Worm (Caenorhabditis elegans) whole organism, mixed stage, embryonic: ENCODE data around the gene B0244.6.

Experiments
- M03D4.4 ChIP-seq: sonication (generic microtip); optimal IDR thresholded peaks from 2 replicates; lab custom pipeline; 2017; ENCODE audit warnings: mild to moderate bottlenecking, missing genetic modification characterization, missing compliant biosample characterization
- bed-3 ChIP-seq: fragments of 200-800 bp; sonication (Bioruptor generic); optimal IDR thresholded peaks from 3 replicates; lab custom pipeline; 2018; ENCODE audit warnings: mild to moderate bottlenecking, missing genetic modification characterization, moderate library complexity, missing compliant biosample characterization
- blmp-1 ChIP-seq: fragments of 150-350 bp; optimal IDR thresholded peaks from 2 replicates; lab custom pipeline; 2014; ENCODE audit warnings: missing biosample characterization, missing genetic modification characterization
- ceh-39 ChIP-seq: fragments of 150-350 bp; optimal IDR thresholded peaks from 2 replicates; lab custom pipeline; 2014; ENCODE audit warnings: missing biosample characterization, missing genetic modification characterization
- ceh-43 ChIP-seq: fragments of 200-800 bp; sonication (Bioruptor generic); optimal IDR thresholded peaks from 2 replicates; lab custom pipeline; 2018; ENCODE audit warnings: mild to moderate bottlenecking, missing genetic modification characterization, moderate library complexity, missing compliant biosample characterization
- ces-1 ChIP-seq: fragments of 150-350 bp; optimal IDR thresholded peaks from 2 replicates; lab custom pipeline; 2014; ENCODE audit warnings: missing biosample characterization, missing genetic modification reagents, missing genetic modification characterization
- cnd-1 ChIP-seq: fragments of 200-800 bp; sonication (Bioruptor generic); optimal IDR thresholded peaks from 2 replicates; lab custom pipeline; 2018; ENCODE audit warnings: mild to moderate bottlenecking, missing genetic modification characterization, missing compliant biosample characterization
- elt-3 ChIP-seq: fragments of 150-350 bp; optimal IDR thresholded peaks from 2 replicates; lab custom pipeline; 2014; ENCODE audit warnings: missing biosample characterization, missing genetic modification characterization
- flh-1 ChIP-seq: fragments of 200-800 bp; sonication (Bioruptor generic); optimal IDR thresholded peaks from 2 replicates; lab custom pipeline; 2018; ENCODE audit warnings: mild to moderate bottlenecking, missing genetic modification characterization, moderate library complexity, missing compliant biosample characterization
- ham-2 ChIP-seq: fragments of 200-800 bp; sonication (Bioruptor generic); optimal IDR thresholded peaks from 2 replicates; lab custom pipeline; 2018; ENCODE audit warnings: mild to moderate bottlenecking, missing genetic modification characterization, missing compliant biosample characterization
- hlh-1 ChIP-seq: fragments of 150-350 bp; optimal IDR thresholded peaks from 2 replicates; lab custom pipeline; 2014; ENCODE audit warnings: missing biosample characterization, missing genetic modification reagents, missing genetic modification characterization
- lin-13 ChIP-seq: fragments of 150-350 bp; optimal IDR thresholded peaks from 2 replicates; lab custom pipeline; 2014; ENCODE audit warnings: missing biosample characterization, missing genetic modification characterization
- lin-32 ChIP-seq: fragments of 200-800 bp; sonication (Bioruptor generic); optimal IDR thresholded peaks from 2 replicates; lab custom pipeline; 2018; ENCODE audit warnings: mild to moderate bottlenecking, missing genetic modification characterization, missing compliant biosample characterization
- lsy-2 ChIP-seq: fragments of 150-350 bp; optimal IDR thresholded peaks from 2 replicates; lab custom pipeline; 2014; ENCODE audit warnings: missing biosample characterization, missing genetic modification characterization
- mab-5 ChIP-seq: fragments of 150-350 bp; optimal IDR thresholded peaks from 2 replicates; lab custom pipeline; 2014; ENCODE audit warnings: missing biosample characterization, missing genetic modification characterization
- mep-1 ChIP-seq: fragments of 150-350 bp; optimal IDR thresholded peaks from 2 replicates; lab custom pipeline; 2017; ENCODE audit warnings: missing biosample characterization, missing genetic modification reagents, missing genetic modification characterization, inconsistent platforms
- mls-2 ChIP-seq: sonication (generic microtip); optimal IDR thresholded peaks from 2 replicates; lab custom pipeline; 2016; ENCODE audit warnings: mild to moderate bottlenecking, missing genetic modification characterization, moderate library complexity, missing compliant biosample characterization
- nhr-12 ChIP-seq: fragments of 150-350 bp; optimal IDR thresholded peaks from 2 replicates; lab custom pipeline; 2014; ENCODE audit warnings: missing biosample characterization, missing genetic modification characterization
- nhr-2 ChIP-seq: fragments of 150-350 bp; optimal IDR thresholded peaks from 2 replicates; lab custom pipeline; 2014; ENCODE audit warnings: missing biosample characterization, missing genetic modification characterization
- nhr-237 ChIP-seq: fragments of 150-350 bp; optimal IDR thresholded peaks from 2 replicates; lab custom pipeline; 2014; ENCODE audit warnings: missing biosample characterization, missing genetic modification characterization
- nhr-28 ChIP-seq: fragments of 150-350 bp; optimal IDR thresholded peaks from 2 replicates; lab custom pipeline; 2014; ENCODE audit warnings: missing biosample characterization, missing genetic modification characterization
- nhr-76 ChIP-seq: sonication (generic microtip); optimal IDR thresholded peaks from 2 replicates; lab custom pipeline; 2017; ENCODE audit warnings: missing biosample characterization, missing genetic modification characterization
- pha-4 ChIP-seq: fragments of 150-350 bp; optimal IDR thresholded peaks from 2 replicates; lab custom pipeline; 2018; ENCODE audit warnings: missing biosample characterization, missing genetic modification reagents, missing genetic modification characterization
- snpc-4 ChIP-seq: fragments of 150-350 bp; optimal IDR thresholded peaks from 2 replicates; lab custom pipeline; 2014; ENCODE audit warnings: missing biosample characterization, missing genetic modification characterization
- sptf-1 ChIP-seq: sonication (generic microtip); optimal IDR thresholded peaks from 2 replicates; lab custom pipeline; 2017; ENCODE audit warnings: mild to moderate bottlenecking, missing genetic modification characterization, moderate library complexity, missing compliant biosample characterization
- tbx-8 ChIP-seq: fragments of 200-800 bp; sonication (Bioruptor generic); optimal IDR thresholded peaks from 2 replicates; lab custom pipeline; 2018; ENCODE audit warnings: mild to moderate bottlenecking, missing genetic modification characterization, moderate library complexity, missing compliant biosample characterization
- unc-120 ChIP-seq: sonication (generic microtip); optimal IDR thresholded peaks from 2 replicates; lab custom pipeline; 2017; ENCODE audit warnings: missing genetic modification characterization, missing compliant biosample characterization; ENCODE audit not compliant: poor library complexity, severe bottlenecking
- unc-39 ChIP-seq: fragments of 150-350 bp; optimal IDR thresholded peaks from 2 replicates; lab custom pipeline; 2014; ENCODE audit warnings: missing biosample characterization, missing genetic modification characterization
- unc-62 ChIP-seq: fragments of 150-350 bp; optimal IDR thresholded peaks from 2 replicates; lab custom pipeline; 2014; ENCODE audit warnings: missing biosample characterization, missing genetic modification reagents, missing genetic modification characterization
- zip-8 ChIP-seq: fragments of 150-350 bp; optimal IDR thresholded peaks from 2 replicates; lab custom pipeline; 2014; ENCODE audit warnings: missing biosample characterization, missing genetic modification characterization
- ztf-11 ChIP-seq: fragments of 150-350 bp; optimal IDR thresholded peaks from 2 replicates; lab custom pipeline; 2014; ENCODE audit warnings: missing biosample characterization, missing genetic modification characterization

The B0244.6 gene

ce11 chrIII:5706077-5706627 is 31.7 kb upstream of the B0244.6 start, which contains the start of gene rpl-23:
TSS of gene rpl-23 (minus strand) at chrIII:5706127.
- TF ChIP-seq sptf-1 (tag; lab: Kevin White, UChicago) = peak; percentile 62
- TF ChIP-seq elt-3 (tag; lab: Kevin White, UChicago) = peak; percentile 12
- TF ChIP-seq ceh-39 (tag; lab: Kevin White, UChicago) = peak; percentile 97
- TF ChIP-seq flh-1 (GFP tag; lab: Kevin White, UChicago) = no peak
- TF ChIP-seq hlh-1 (tag; lab: Kevin White, UChicago) = peak; percentile 90
- peak; percentile 92 for TF ChIP-seq lin-13 (tag; lab: Kevin White, UChicago)
- peak; percentile 98 for TF ChIP-seq mep-1 (tag; lab: Kevin White, UChicago)
- peak; percentile 90 for TF ChIP-seq ces-1 (GFP tag; lab: Kevin White, UChicago)
- peak; percentile 85 for TF ChIP-seq mab-5 (tag; lab: Kevin White, UChicago)
- TF ChIP-seq zip-8 = no peak
- TF ChIP-seq nhr-28 (tag; lab: Kevin White, UChicago) = no peak
- no peak for TF ChIP-seq snpc-4 (tag; lab: Kevin White, UChicago)
- peak; percentile 37 for TF ChIP-seq ztf-11 (tag; lab: Kevin White, UChicago)
- no peak for TF ChIP-seq nhr-76 (tag; lab: Kevin White, UChicago)
- no peak for TF ChIP-seq unc-39 (tag; lab: Kevin White, UChicago)
- TF ChIP-seq M03D4.4 (tag; lab: Kevin White, UChicago) = no peak
- peak; percentile 66 for TF ChIP-seq unc-62 (GFP tag; lab: Kevin White, UChicago)
- TF ChIP-seq ham-2 = no peak
- no peak for TF ChIP-seq bed-3 (GFP tag; lab: Kevin White, UChicago)
- TF ChIP-seq cnd-1 (tag; lab: Kevin White, UChicago) = no peak
- no peak for TF ChIP-seq ceh-43 (GFP tag; lab: Kevin White, UChicago)
- TF ChIP-seq blmp-1 (tag; lab: Kevin White, UChicago) = no peak
- no peak for TF ChIP-seq nhr-2 (tag; lab: Kevin White, UChicago)
- TF ChIP-seq nhr-237 = peak; percentile 94
- TF ChIP-seq lsy-2 = peak; percentile 89
- peak; percentile 93 for TF ChIP-seq pha-4 (tag; lab: Kevin White, UChicago)
- TF ChIP-seq mls-2 (tag; lab: Kevin White, UChicago) = peak; percentile 33
- TF ChIP-seq unc-120 (tag; lab: Kevin White, UChicago) = peak; percentile 92
- TF ChIP-seq tbx-8 (GFP tag; lab: Kevin White, UChicago) = no peak

- no peak for TF ChIP-seq ceh-39 (tag; lab: Kevin White, UChicago)
- TF ChIP-seq zip-8 = no peak
- no peak for TF ChIP-seq nhr-12 (tag; lab: Kevin White, UChicago)
- no peak for TF ChIP-seq nhr-2 (tag; lab: Kevin White, UChicago)
- no peak for TF ChIP-seq lin-32 (GFP tag; lab: Kevin White, UChicago)
- TF ChIP-seq mls-2 (tag; lab: Kevin White, UChicago) = no peak
- no peak for TF ChIP-seq nhr-28 (tag; lab: Kevin White, UChicago)
- TF ChIP-seq unc-39 (tag; lab: Kevin White, UChicago) = no peak
- no peak for TF ChIP-seq cnd-1 (tag; lab: Kevin White, UChicago)
- TF ChIP-seq unc-62 (GFP tag; lab: Kevin White, UChicago) = no peak
- TF ChIP-seq mep-1 (tag; lab: Kevin White, UChicago) = no peak
- no peak for TF ChIP-seq mab-5 (tag; lab: Kevin White, UChicago)
- no peak for TF ChIP-seq ham-2
- no peak for TF ChIP-seq hlh-1 (tag; lab: Kevin White, UChicago)
- no peak for TF ChIP-seq flh-1 (GFP tag; lab: Kevin White, UChicago)
- TF ChIP-seq sptf-1 (tag; lab: Kevin White, UChicago) = no peak
Measured at ce11 chrIII:5707546-5707945, 30.3 kb upstream of the B0244.6 start.

- TF ChIP-seq cnd-1 (tag; lab: Kevin White, UChicago) (no peak), hlh-1 (tag; lab: Kevin White, UChicago) (peak; percentile 22), unc-120 (tag; lab: Kevin White, UChicago) (peak; percentile 31)
Measured at ce11 chrIII:5708024-5708423, 29.8 kb upstream of the B0244.6 start.

ce11 chrIII:5709224-5709623 is 28.6 kb upstream of the B0244.6 start, which contains the start of gene hpo-28:
TSS of gene hpo-28 (minus strand) at chrIII:5709324.
- TF ChIP-seq hlh-1 (tag; lab: Kevin White, UChicago) (peak; percentile 9), lin-32 (GFP tag; lab: Kevin White, UChicago) (no peak)
